Worm (Caenorhabditis elegans) whole organism, late embryonic: ENCODE measurements around the gene rnp-4.

ENCODE experiments used
- C08G9.2 ChIP-seq: sonication (generic microtip); optimal IDR thresholded peaks from 2 replicates; lab custom pipeline; 2016; ENCODE audit warnings: mild to moderate bottlenecking, missing genetic modification characterization, moderate library complexity, missing compliant biosample characterization
- C38D4.7 ChIP-seq: fragments of 200-800 bp; sonication (Bioruptor generic); optimal IDR thresholded peaks from 2 replicates; lab custom pipeline; 2018; ENCODE audit warnings: mild to moderate bottlenecking, missing genetic modification characterization, moderate library complexity, missing compliant biosample characterization
- K02D7.2 ChIP-seq: sonication (generic microtip); optimal IDR thresholded peaks from 2 replicates; lab custom pipeline; 2017; ENCODE audit warnings: mild to moderate bottlenecking, missing genetic modification characterization, missing compliant biosample characterization
- K09A11.1 ChIP-seq: sonication (generic microtip); optimal IDR thresholded peaks from 2 replicates; lab custom pipeline; 2017; ENCODE audit warnings: antibody characterized with exemption, mild to moderate bottlenecking, missing genetic modification characterization, missing compliant biosample characterization; ENCODE audit not compliant: insufficient read depth
- Y22D7AL.16 ChIP-seq: sonication (generic microtip); optimal IDR thresholded peaks from 2 replicates; lab custom pipeline; 2016; ENCODE audit warnings: missing genetic modification characterization, missing compliant biosample characterization
- ahr-1 ChIP-seq: sonication (generic microtip); optimal IDR thresholded peaks from 2 replicates; lab custom pipeline; 2016; ENCODE audit warnings: missing genetic modification characterization, missing compliant biosample characterization
- ceh-14 ChIP-seq: sonication (generic microtip); optimal IDR thresholded peaks from 2 replicates; lab custom pipeline; 2016; ENCODE audit warnings: missing genotype, missing genetic modification characterization, missing compliant biosample characterization
- ceh-18 ChIP-seq: sonication (generic microtip); optimal IDR thresholded peaks from 2 replicates; lab custom pipeline; 2016; ENCODE audit warnings: missing genetic modification characterization, missing compliant biosample characterization
- ceh-19 ChIP-seq: fragments of 200-800 bp; sonication (Bioruptor generic); optimal IDR thresholded peaks from 2 replicates; lab custom pipeline; 2018; ENCODE audit warnings: mild to moderate bottlenecking, missing genetic modification characterization, missing compliant biosample characterization
- ceh-2 ChIP-seq: sonication (generic microtip); optimal IDR thresholded peaks from 2 replicates; lab custom pipeline; 2016; ENCODE audit warnings: missing genotype, missing genetic modification characterization, missing compliant biosample characterization
- ceh-24 ChIP-seq: sonication (generic microtip); optimal IDR thresholded peaks from 2 replicates; lab custom pipeline; 2016; ENCODE audit warnings: mild to moderate bottlenecking, missing genetic modification characterization, missing compliant biosample characterization
- ceh-34 ChIP-seq: sonication (generic microtip); optimal IDR thresholded peaks from 2 replicates; lab custom pipeline; 2016; ENCODE audit warnings: mild to moderate bottlenecking, missing genetic modification characterization, missing compliant biosample characterization
- ceh-45 ChIP-seq: fragments of 200-800 bp; sonication (Bioruptor generic); IDR thresholded peaks from 2 replicates; pipeline ENCODE4 v1.3.6; 2022; ENCODE audit warnings: missing genetic modification reagents, missing genetic modification characterization, missing compliant biosample characterization
- ceh-6 ChIP-seq: fragments of 200-800 bp; sonication (Bioruptor generic); optimal IDR thresholded peaks from 2 replicates; lab custom pipeline; 2018; ENCODE audit warnings: mild to moderate bottlenecking, missing genetic modification characterization, missing compliant biosample characterization
- dmd-4 ChIP-seq: sonication (generic microtip); optimal IDR thresholded peaks from 2 replicates; lab custom pipeline; 2016; ENCODE audit warnings: borderline replicate concordance, missing genetic modification characterization, missing compliant biosample characterization
- elt-2 ChIP-seq: sonication (generic microtip); optimal IDR thresholded peaks from 2 replicates; lab custom pipeline; 2016; ENCODE audit warnings: missing genetic modification reagents, missing genetic modification characterization, missing compliant biosample characterization
- eyg-1 ChIP-seq: sonication (generic microtip); optimal IDR thresholded peaks from 2 replicates; lab custom pipeline; 2016; ENCODE audit warnings: missing genotype, missing genetic modification characterization, missing compliant biosample characterization
- fax-1 ChIP-seq: sonication (generic microtip); optimal IDR thresholded peaks from 2 replicates; lab custom pipeline; 2016; ENCODE audit warnings: missing genotype, missing genetic modification characterization, missing compliant biosample characterization
- fkh-6 ChIP-seq: sonication (generic microtip); optimal IDR thresholded peaks from 2 replicates; lab custom pipeline; 2016; ENCODE audit warnings: missing genetic modification characterization, missing compliant biosample characterization
- hlh-15 ChIP-seq: sonication (generic microtip); optimal IDR thresholded peaks from 2 replicates; lab custom pipeline; 2016; ENCODE audit warnings: missing genetic modification characterization, missing compliant biosample characterization
- hlh-30 ChIP-seq: sonication (generic microtip); optimal IDR thresholded peaks from 2 replicates; lab custom pipeline; 2017; ENCODE audit warnings: antibody characterized with exemption, missing genetic modification characterization, missing compliant biosample characterization; ENCODE audit not compliant: insufficient read depth
- hlh-6 ChIP-seq: sonication (generic microtip); optimal IDR thresholded peaks from 2 replicates; lab custom pipeline; 2016; ENCODE audit warnings: missing genotype, missing genetic modification characterization, missing compliant biosample characterization
- lin-11 ChIP-seq: fragments of 200-800 bp; sonication (Bioruptor generic); optimal IDR thresholded peaks from 2 replicates; lab custom pipeline; 2018; ENCODE audit warnings: mild to moderate bottlenecking, missing genetic modification characterization, missing compliant biosample characterization
- madf-2 ChIP-seq: sonication (generic microtip); optimal IDR thresholded peaks from 2 replicates; lab custom pipeline; 2017; ENCODE audit warnings: missing genetic modification characterization, missing compliant biosample characterization
- nfya-1 ChIP-seq: sonication (generic microtip); optimal IDR thresholded peaks from 2 replicates; lab custom pipeline; 2017; ENCODE audit warnings: missing genetic modification characterization, mild to moderate bottlenecking, missing compliant biosample characterization, antibody characterized with exemption, moderate library complexity
- nhr-11 ChIP-seq: fragments of 150-350 bp; optimal IDR thresholded peaks from 2 replicates; lab custom pipeline; 2014; ENCODE audit warnings: missing biosample characterization, missing genetic modification characterization
- npax-4 ChIP-seq: sonication (generic microtip); optimal IDR thresholded peaks from 2 replicates; lab custom pipeline; 2016; ENCODE audit warnings: missing genetic modification characterization, missing compliant biosample characterization
- pat-9 ChIP-seq: fragments of 200-800 bp; sonication (Bioruptor generic); optimal IDR thresholded peaks from 2 replicates; lab custom pipeline; 2018; ENCODE audit warnings: mild to moderate bottlenecking, missing genetic modification characterization, moderate library complexity, missing compliant biosample characterization
- pha-2 ChIP-seq: sonication (generic microtip); optimal IDR thresholded peaks from 2 replicates; lab custom pipeline; 2017; ENCODE audit warnings: mild to moderate bottlenecking, missing genetic modification characterization, missing compliant biosample characterization
- ref-2 ChIP-seq: sonication (generic microtip); optimal IDR thresholded peaks from 2 replicates; lab custom pipeline; 2016; ENCODE audit warnings: missing genetic modification characterization, missing compliant biosample characterization
- sdc-2 ChIP-seq: sonication (generic microtip); optimal IDR thresholded peaks from 2 replicates; lab custom pipeline; 2016; ENCODE audit warnings: missing genotype, missing genetic modification characterization, missing compliant biosample characterization
- sox-2 ChIP-seq: fragments of 200-800 bp; sonication (Bioruptor generic); IDR thresholded peaks from 2 replicates; pipeline ENCODE4 v1.3.6; 2022; ENCODE audit warnings: missing genetic modification reagents, missing genetic modification characterization, missing compliant biosample characterization
- sox-4 ChIP-seq: sonication (generic microtip); optimal IDR thresholded peaks from 2 replicates; lab custom pipeline; 2017; ENCODE audit warnings: mild to moderate bottlenecking, missing genetic modification characterization, inconsistent platforms, missing compliant biosample characterization
- syd-9 ChIP-seq: sonication (generic microtip); optimal IDR thresholded peaks from 2 replicates; lab custom pipeline; 2016; ENCODE audit warnings: mild to moderate bottlenecking, missing genetic modification characterization, moderate library complexity, missing compliant biosample characterization
- tbx-2 ChIP-seq: sonication (generic microtip); optimal IDR thresholded peaks from 2 replicates; lab custom pipeline; 2016; ENCODE audit warnings: missing genetic modification characterization, missing compliant biosample characterization
- tbx-7 ChIP-seq: sonication (generic microtip); optimal IDR thresholded peaks from 2 replicates; lab custom pipeline; 2016; ENCODE audit warnings: missing genotype, missing genetic modification characterization, missing compliant biosample characterization
- unc-3 ChIP-seq, 2 experiments: fragments of 200-800 bp in 1 of 2; sonication (Bioruptor generic) in 1 of 2; sonication (generic microtip) in 1 of 2; conservative IDR thresholded peaks in 1 of 2; optimal IDR thresholded peaks in 1 of 2; 2 replicates each; pipeline versions ENCODE4 v1.3.6 to Lab custom; 2016 to 2022; ENCODE audit warnings: missing compliant biosample characterization in 2 of 2, missing genetic modification characterization in 2 of 2, missing genetic modification reagents in 1 of 2
- unc-42 ChIP-seq: sonication (generic microtip); optimal IDR thresholded peaks from 2 replicates; lab custom pipeline; 2016; ENCODE audit warnings: missing genotype, missing genetic modification characterization, missing compliant biosample characterization
- unc-86 ChIP-seq: sonication (generic microtip); optimal IDR thresholded peaks from 2 replicates; lab custom pipeline; 2016; ENCODE audit warnings: missing genetic modification characterization, missing compliant biosample characterization
- zip-5 ChIP-seq: sonication (generic microtip); optimal IDR thresholded peaks from 2 replicates; lab custom pipeline; 2016; ENCODE audit warnings: missing genetic modification characterization, missing compliant biosample characterization
- ztf-16 ChIP-seq: sonication (generic microtip); optimal IDR thresholded peaks from 2 replicates; lab custom pipeline; 2017; ENCODE audit warnings: missing genetic modification characterization, missing compliant biosample characterization

Gene rnp-4

ce11 chrIII:4417956-4418355, 11.9 kb downstream of the rnp-4 start, which contains the start of the genes R07E5.19 and pdcd-2:
Gene R07E5.19 (minus strand): TSS chrIII:4418056.
Gene pdcd-2 (minus strand): TSS chrIII:4418057.
- no peak for TF ChIP-seq unc-3 (GFP tag; conservative IDR thresholded peaks at IDR 0.05; lab: Robert Waterston, UW)
- TF ChIP-seq unc-3 (tag; optimal IDR thresholded peaks at IDR 0.05; lab: Kevin White, UChicago), result no peak
- TF ChIP-seq hlh-30, result no peak
- no peak for TF ChIP-seq ztf-16 (tag; lab: Kevin White, UChicago)
- no peak for TF ChIP-seq ceh-19
- TF ChIP-seq nhr-11 (tag; lab: Kevin White, UChicago), result no peak
- no peak for TF ChIP-seq tbx-2 (tag; lab: Kevin White, UChicago)
- TF ChIP-seq tbx-7 (tag; lab: Kevin White, UChicago), result no peak
- no peak for TF ChIP-seq pat-9 (tag; lab: Kevin White, UChicago)
- TF ChIP-seq zip-5 (tag; lab: Kevin White, UChicago), result no peak

- TF ChIP-seq ahr-1 (tag; lab: Kevin White, UChicago) (no peak), ceh-34 (tag; lab: Kevin White, UChicago) (peak; percentile 20), ref-2 (tag; lab: Kevin White, UChicago) (no peak), ceh-14 (tag; lab: Kevin White, UChicago) (no peak), nfya-1 (tag; lab: Kevin White, UChicago) (peak; percentile 53), ceh-2 (tag; lab: Kevin White, UChicago) (no peak), hlh-15 (tag; lab: Kevin White, UChicago) (no peak), hlh-30 (peak; percentile 64), eyg-1 (tag; lab: Kevin White, UChicago) (no peak), fkh-6 (tag; lab: Kevin White, UChicago) (no peak), pat-9 (tag; lab: Kevin White, UChicago) (peak; percentile 12), K09A11.1 (tag; lab: Kevin White, UChicago) (no peak), unc-42 (tag; lab: Kevin White, UChicago) (peak; percentile 17), ceh-18 (no peak), sdc-2 (tag; lab: Kevin White, UChicago) (no peak), elt-2 (peak; percentile 39)
Observed at ce11 chrIII:4419117-4419978, 13.3 kb downstream of the rnp-4 start, which contains the start of the genes R07E5.7 and cku-80. Gene R07E5.7 (minus strand): TSS chrIII:4419167. Gene cku-80 (plus strand): TSS chrIII:4419848.

- TF ChIP-seq fkh-6 (tag; lab: Kevin White, UChicago), result peak; percentile 62
- peak; percentile 91 for TF ChIP-seq sox-2 (GFP tag; lab: Robert Waterston, UW)
- peak; percentile 24 for TF ChIP-seq C08G9.2
- TF ChIP-seq ceh-34 (tag; lab: Kevin White, UChicago), result peak; percentile 32
- peak; percentile 40 for TF ChIP-seq ceh-24 (tag; lab: Kevin White, UChicago)
- peak; percentile 22 for TF ChIP-seq syd-9
- TF ChIP-seq elt-2, result peak; percentile 57
- peak; percentile 14 for TF ChIP-seq lin-11
- TF ChIP-seq ref-2 (tag; lab: Kevin White, UChicago), result peak; percentile 44
- peak; percentile 42 for TF ChIP-seq ceh-6 (GFP tag; lab: Kevin White, UChicago)
- peak; percentile 59 for TF ChIP-seq sox-4 (tag; lab: Kevin White, UChicago)
- peak; percentile 49 for TF ChIP-seq unc-86
- TF ChIP-seq pat-9 (tag; lab: Kevin White, UChicago), result peak; percentile 66
- TF ChIP-seq pha-2 (tag; lab: Kevin White, UChicago), result peak; percentile 64
- peak; percentile 40 for TF ChIP-seq sdc-2 (tag; lab: Kevin White, UChicago)
- TF ChIP-seq unc-3 (GFP tag; conservative IDR thresholded peaks at IDR 0.05; lab: Robert Waterston, UW), result peak; percentile 80
- TF ChIP-seq unc-3 (tag; optimal IDR thresholded peaks at IDR 0.05; lab: Kevin White, UChicago), result peak; percentile 17
- TF ChIP-seq ceh-19, result peak; percentile 63
- peak; percentile 48 for TF ChIP-seq npax-4
- TF ChIP-seq ceh-14 (tag; lab: Kevin White, UChicago), result peak; percentile 43
- TF ChIP-seq hlh-15 (tag; lab: Kevin White, UChicago), result peak; percentile 32
- TF ChIP-seq zip-5 (tag; lab: Kevin White, UChicago), result peak; percentile 40
- TF ChIP-seq madf-2 (tag; lab: Kevin White, UChicago), result peak; percentile 33
- TF ChIP-seq fax-1, result peak; percentile 5
- peak; percentile 58 for TF ChIP-seq K02D7.2 (tag; lab: Kevin White, UChicago)
- TF ChIP-seq hlh-6 (tag; lab: Kevin White, UChicago), result peak; percentile 67
- TF ChIP-seq Y22D7AL.16 (tag; lab: Kevin White, UChicago), result peak; percentile 35
- TF ChIP-seq dmd-4 (tag; lab: Kevin White, UChicago), result peak; percentile 24
- peak; percentile 63 for TF ChIP-seq ceh-2 (tag; lab: Kevin White, UChicago)
- peak; percentile 7 for TF ChIP-seq tbx-2 (tag; lab: Kevin White, UChicago)
- TF ChIP-seq ceh-45, result peak; percentile 82
- peak; percentile 17 for TF ChIP-seq ztf-16 (tag; lab: Kevin White, UChicago)
- TF ChIP-seq C38D4.7 (GFP tag; lab: Kevin White, UChicago), result peak; percentile 70
Observed at ce11 chrIII:4426711-4427218, 20.7 kb downstream of the rnp-4 start.
